Fruit fly (Drosophila melanogaster) whole organism, prepupa: ENCODE results near the gene RpS10a.

Experiments
- CG6854 ChIP-seq: fragments of 200-800 bp; sonication (Bioruptor generic); optimal IDR thresholded peaks from 2 replicates; lab custom pipeline; 2017; ENCODE audit warnings: missing biosample characterization, mild to moderate bottlenecking, missing genetic modification characterization
- Lpt ChIP-seq: fragments of 200-800 bp; sonication (Bioruptor generic); optimal IDR thresholded peaks from 3 replicates; lab custom pipeline; 2016; ENCODE audit warnings: missing biosample characterization, missing genetic modification characterization
- Sox102F ChIP-seq: fragments of 200-800 bp; sonication (Bioruptor generic); optimal IDR thresholded peaks from 2 replicates; lab custom pipeline; 2016; ENCODE audit warnings: missing biosample characterization, mild to moderate bottlenecking, missing genetic modification characterization
- Sox15 ChIP-seq: fragments of 200-800 bp; sonication (Bioruptor generic); optimal IDR thresholded peaks from 3 replicates; lab custom pipeline; 2016; ENCODE audit warnings: missing biosample characterization, missing genetic modification characterization
- net ChIP-seq: fragments of 200-800 bp; sonication (Bioruptor generic); optimal IDR thresholded peaks from 3 replicates; lab custom pipeline; 2016; ENCODE audit warnings: missing biosample characterization, missing genetic modification characterization
- svp ChIP-seq: fragments of 200-800 bp; sonication (Bioruptor generic); peaks from one replicate; lab custom pipeline; 2016; ENCODE audit warnings: missing biosample characterization, missing genetic modification characterization
- vri ChIP-seq: fragments of 200-800 bp; sonication (Bioruptor generic); optimal IDR thresholded peaks from 3 replicates; lab custom pipeline; 2016; ENCODE audit warnings: missing biosample characterization, mild to moderate bottlenecking, missing genetic modification characterization

DNA sequence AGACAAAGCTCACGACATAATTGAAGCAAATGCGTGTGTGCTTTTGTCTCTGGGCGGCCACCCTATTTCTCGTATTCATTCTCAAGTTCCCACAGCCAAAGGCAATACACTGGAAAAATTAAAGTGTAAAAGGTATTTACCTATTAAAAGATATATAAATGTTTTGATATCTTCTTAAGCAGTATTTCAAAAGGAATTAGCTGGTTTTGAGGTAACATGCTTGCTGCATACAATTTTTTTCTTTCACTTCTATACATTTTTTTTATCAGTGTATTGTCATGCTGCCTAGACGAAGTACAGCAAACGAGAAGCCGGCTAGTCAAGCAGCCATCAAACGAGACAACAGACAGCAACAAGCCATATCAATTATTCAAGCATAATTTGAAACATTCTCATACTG lies 38.7 kb upstream of the RpS10a start:
- TF ChIP-seq net (GFP tag; lab: Kevin White, UChicago) = no peak
- no peak for TF ChIP-seq Lpt (GFP tag; lab: Kevin White, UChicago)
- no peak for TF ChIP-seq Sox102F (GFP tag; lab: Kevin White, UChicago)
- peak; percentile 42 for TF ChIP-seq svp (GFP tag; lab: Kevin White, UChicago)
- no peak for TF ChIP-seq Sox15
- no peak for TF ChIP-seq CG6854 (GFP tag; lab: Kevin White, UChicago)
- TF ChIP-seq vri (GFP tag; lab: Kevin White, UChicago) = no peak
